Fruit fly (Drosophila melanogaster): Measurements from ENCODE around the gene eya.

- TF ChIP-seq usp (GFP tag; optimal IDR thresholded peaks at IDR 0.05), result no peak
- no peak for TF ChIP-seq pan (optimal IDR thresholded peaks at IDR 0.05)
- TF ChIP-seq psq (optimal IDR thresholded peaks at IDR 0.05), result no peak
- TF ChIP-seq CG8478 (optimal IDR thresholded peaks at IDR 0.05), result no peak
Observed at dm6 chr2L:6559131-6559530, 12.4 kb upstream of the eya start, which contains the start of gene COX5BL.
